Worm (Caenorhabditis elegans): ENCODE data around the gene F53G2.1.
A peak's percentile ranks its signal among the peaks of the same experiment; 100 is the strongest.

F53G2.1 gene

ce11 chrII:2458881-2459280 is 29.6 kb upstream of the F53G2.1 start, which contains the start of gene pqn-42:
Gene pqn-42, minus strand, starts transcription at chrII:2458981.
- TF ChIP-seq unc-42 (tag; optimal IDR thresholded peaks at IDR 0.05) (no peak), C38D4.7 (GFP tag; optimal IDR thresholded peaks at IDR 0.05) (no peak), ceh-18 (tag; optimal IDR thresholded peaks at IDR 0.05) (no peak), sdc-2 (tag; optimal IDR thresholded peaks at IDR 0.05) (no peak), sox-4 (tag; optimal IDR thresholded peaks at IDR 0.05) (no peak), lim-6 (tag; optimal IDR thresholded peaks at IDR 0.05) (no peak), tbx-2 (tag; optimal IDR thresholded peaks at IDR 0.05) (no peak), unc-3 (GFP tag; conservative IDR thresholded peaks at IDR 0.05) (no peak), unc-3 (tag; optimal IDR thresholded peaks at IDR 0.05) (no peak)

- TF ChIP-seq zip-5 (tag; optimal IDR thresholded peaks at IDR 0.05) (no peak), hlh-30 (tag; optimal IDR thresholded peaks at IDR 0.05; ENCODE audit: insufficient read depth) (no peak), ceh-48 (tag; optimal IDR thresholded peaks at IDR 0.05) (peak; percentile 35), fkh-6 (tag; optimal IDR thresholded peaks at IDR 0.05) (no peak), fax-1 (tag; optimal IDR thresholded peaks at IDR 0.05) (no peak), nfya-1 (tag; optimal IDR thresholded peaks at IDR 0.05) (no peak)
Measured at ce11 chrII:2468885-2469284, 19.6 kb upstream of the F53G2.1 start.

DNA sequence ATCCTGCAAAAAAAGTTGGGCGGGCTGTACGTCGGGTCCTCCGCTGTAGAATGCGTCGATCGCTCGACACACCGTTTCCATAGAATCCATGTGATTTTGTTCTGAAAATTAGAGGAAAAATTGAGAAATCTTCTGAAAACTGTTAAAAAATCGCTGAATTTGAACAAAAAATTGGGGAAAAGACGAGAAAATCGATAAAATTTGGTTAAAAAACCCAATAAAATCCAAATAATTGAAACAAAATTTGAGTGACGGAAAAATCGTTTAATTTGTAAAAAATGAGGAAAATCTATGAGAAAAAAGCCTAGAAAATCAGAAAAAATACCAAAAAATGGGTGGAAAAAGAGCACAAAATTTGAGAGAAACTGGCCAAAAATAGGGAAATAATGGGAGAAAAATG is 15.2 kb upstream of the F53G2.1 start, which contains the start of gene tsr-1:
Gene tsr-1, minus strand, starts transcription at position 101 of the 400 bp plus-strand sequence.
- TF ChIP-seq gmeb-2 (tag; optimal IDR thresholded peaks at IDR 0.05) (no peak), eyg-1 (tag; optimal IDR thresholded peaks at IDR 0.05) (no peak)

DNA sequence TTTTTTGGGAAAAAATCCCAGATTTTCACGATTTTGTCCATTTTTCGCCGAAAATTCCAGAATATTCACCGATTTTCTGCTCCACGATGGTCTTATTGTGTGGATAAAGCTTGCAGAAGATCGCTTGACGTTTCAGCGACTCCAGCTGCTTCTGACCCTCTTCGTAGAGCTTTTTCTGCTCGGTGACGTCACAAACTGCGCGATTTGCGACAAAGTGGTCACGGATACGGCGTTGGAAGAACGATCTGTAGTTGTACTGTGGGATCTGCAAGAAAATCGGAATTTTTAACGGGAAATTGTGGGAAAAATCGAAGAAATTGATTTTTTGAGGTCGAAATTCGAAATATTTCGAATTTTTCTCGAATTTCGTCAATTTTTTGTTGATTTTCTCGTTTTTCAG is 9.9 kb upstream of the F53G2.1 start, which contains the start of gene mnat-1:
Gene mnat-1, minus strand, starts transcription at position 101 of the 400 bp plus-strand sequence.
- TF ChIP-seq che-1 (tag; optimal IDR thresholded peaks at IDR 0.05) (no peak), ahr-1 (tag; optimal IDR thresholded peaks at IDR 0.05) (no peak), lim-6 (tag; optimal IDR thresholded peaks at IDR 0.05) (no peak), ama-1 (optimal IDR thresholded peaks at IDR 0.05) (no peak), ceh-18 (tag; optimal IDR thresholded peaks at IDR 0.05) (no peak), fkh-6 (tag; optimal IDR thresholded peaks at IDR 0.05) (no peak), tbx-7 (tag; optimal IDR thresholded peaks at IDR 0.05) (no peak), unc-55 (GFP tag; optimal IDR thresholded peaks at IDR 0.05) (no peak), ceh-19 (GFP tag; optimal IDR thresholded peaks at IDR 0.05) (no peak), ceh-34 (tag; optimal IDR thresholded peaks at IDR 0.05) (no peak), pros-1 (tag; optimal IDR thresholded peaks at IDR 0.05) (no peak), ceh-31 (tag; optimal IDR thresholded peaks at IDR 0.05) (no peak), lin-11 (tag; optimal IDR thresholded peaks at IDR 0.05) (no peak)

- TF ChIP-seq dve-1 (tag; optimal IDR thresholded peaks at IDR 0.05) (no peak), pag-3 (tag; optimal IDR thresholded peaks at IDR 0.05; ENCODE audit: borderline replicate concordance) (no peak), unc-86 (tag; optimal IDR thresholded peaks at IDR 0.05) (no peak), ceh-2 (tag; optimal IDR thresholded peaks at IDR 0.05) (no peak), ahr-1 (tag; optimal IDR thresholded peaks at IDR 0.05) (no peak), nfya-1 (tag; optimal IDR thresholded peaks at IDR 0.05) (no peak), hlh-6 (tag; optimal IDR thresholded peaks at IDR 0.05) (no peak), unc-42 (tag; optimal IDR thresholded peaks at IDR 0.05) (no peak), che-1 (tag; optimal IDR thresholded peaks at IDR 0.05) (no peak), eyg-1 (tag; optimal IDR thresholded peaks at IDR 0.05) (no peak), ceh-18 (tag; optimal IDR thresholded peaks at IDR 0.05) (no peak), ceh-30 (tag; optimal IDR thresholded peaks at IDR 0.05) (no peak), ceh-14 (tag; optimal IDR thresholded peaks at IDR 0.05) (no peak), nhr-11 (tag; optimal IDR thresholded peaks at IDR 0.05) (no peak), sdc-2 (tag; optimal IDR thresholded peaks at IDR 0.05) (no peak)
Measured at ce11 chrII:2479047-2479446, 9.4 kb upstream of the F53G2.1 start, which contains the start of gene F53G2.12. Gene F53G2.12, minus strand, starts transcription at chrII:2479090.

All from whole organism, late embryonic.